Fruit fly (Drosophila melanogaster): ENCODE data around the gene CG43965.
A peak's percentile ranks its signal among the peaks of the same experiment; 100 is the strongest.

CG43965 gene

DNA sequence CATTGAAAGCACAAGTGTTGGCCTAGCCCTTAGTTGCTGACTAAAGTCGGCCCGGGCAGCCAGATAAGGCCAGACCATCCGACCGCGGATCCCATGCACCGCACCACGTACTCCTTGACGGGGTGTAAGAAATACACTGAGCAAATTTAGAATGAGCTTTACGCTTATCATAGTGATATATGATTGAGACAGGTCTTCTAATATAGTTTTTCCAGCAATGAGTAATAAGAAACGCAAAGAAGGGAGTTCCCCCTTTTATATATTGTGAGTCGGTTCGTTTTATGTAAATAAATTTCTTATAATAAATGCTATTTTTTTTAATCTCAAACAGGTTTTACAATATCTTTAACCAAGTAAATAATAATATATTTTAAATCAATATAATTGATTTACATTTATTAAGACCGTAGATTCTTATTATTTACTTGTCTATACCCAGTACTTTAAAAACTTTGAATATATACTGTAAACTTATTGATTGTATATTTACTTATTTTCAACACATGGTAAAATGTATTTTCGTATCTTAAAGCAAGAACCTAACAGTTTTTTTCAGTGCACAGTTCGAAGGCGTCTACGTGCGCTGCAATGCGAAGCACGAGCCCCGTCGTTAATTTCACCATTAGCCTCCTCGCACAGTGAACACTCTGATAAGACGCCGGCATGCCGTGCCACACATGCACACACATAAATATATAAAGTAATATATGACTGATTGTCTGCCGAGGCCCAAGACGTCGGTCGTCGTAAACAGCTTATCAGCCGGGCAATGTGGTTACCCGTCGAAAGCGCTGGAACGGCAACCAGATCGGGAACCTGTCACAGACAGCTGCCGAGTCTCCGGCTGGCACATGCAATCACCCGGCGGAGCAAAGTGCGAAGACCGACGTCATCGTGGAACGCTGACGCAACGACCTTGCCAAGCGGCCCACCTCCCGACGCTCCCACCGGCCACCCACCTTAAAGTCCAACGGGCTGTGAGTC, 33.4 kb downstream of the CG43965 start (continued):
- TF ChIP-seq CG15479 (GFP tag; optimal IDR thresholded peaks at IDR 0.05) (no peak), CG18262 (tag; optimal IDR thresholded peaks at IDR 0.05) (peak; percentile 84), Poxn (GFP tag; IDR thresholded peaks at IDR 0.05) (no peak), CG4404 (GFP tag; IDR thresholded peaks at IDR 0.05) (no peak), dmrt99B (tag; optimal IDR thresholded peaks at IDR 0.05) (peak; percentile 67), Ptx1 (GFP tag; IDR thresholded peaks at IDR 0.05) (peak; percentile 46; the same call in 1 of the 2 replicates), HLH3B (GFP tag; IDR thresholded peaks at IDR 0.05) (peak; percentile 8; the same call in 1 of the 2 replicates), slou (GFP tag; optimal IDR thresholded peaks at IDR 0.05) (peak; percentile 7), so (GFP tag; IDR thresholded peaks at IDR 0.05) (0 out of 3 replicates have a peak, but pooled peaks have one; percentile 39), Chrac-16 (GFP tag; optimal IDR thresholded peaks at IDR 0.05) (peak; percentile 29), sc (optimal IDR thresholded peaks at IDR 0.05) (no peak), sc (GFP tag; optimal IDR thresholded peaks at IDR 0.05) (peak; percentile 19)

DNA sequence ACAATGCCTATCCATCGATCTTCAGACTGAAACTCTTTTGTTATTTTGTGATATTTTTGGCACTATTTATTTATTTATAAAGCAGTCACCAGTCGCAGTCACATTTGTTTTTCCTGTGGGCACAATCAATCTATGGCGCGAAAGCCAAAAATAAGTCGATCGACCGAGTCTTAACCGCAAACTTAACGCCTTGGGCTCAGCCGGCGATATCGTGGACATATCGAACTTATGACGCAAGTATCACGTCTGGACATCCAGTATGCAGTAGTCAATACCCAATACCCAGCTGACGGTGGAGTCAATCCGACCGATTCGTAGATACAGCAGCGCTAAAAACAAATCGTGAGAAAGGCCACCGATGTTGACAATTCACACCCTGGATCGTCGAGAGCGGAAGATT, 34.9 kb downstream of the CG43965 start:
- 0 out of 2 replicates have a peak, but pooled peaks have one; percentile 15 for TF ChIP-seq sob (GFP tag; IDR thresholded peaks at IDR 0.05)
- 0 out of 2 replicates have a peak, but pooled peaks have one; percentile 16 for TF ChIP-seq NFAT (GFP tag; IDR thresholded peaks at IDR 0.05)
- peak; percentile 4; the same call in 1 of the 2 replicates for TF ChIP-seq gsb (GFP tag; IDR thresholded peaks at IDR 0.05)
- TF ChIP-seq CG13296 (GFP tag; optimal IDR thresholded peaks at IDR 0.05), result peak; percentile 32
- no peak for TF ChIP-seq ken (GFP tag; IDR thresholded peaks at IDR 0.05)
- peak; percentile 9 for TF ChIP-seq CG12769 (tag; optimal IDR thresholded peaks at IDR 0.05)
- peak in 1 of 2 experiments; percentile 55 for TF ChIP-seq Pdp1 (GFP tag; optimal IDR thresholded peaks at IDR 0.05)
- no peak for TF ChIP-seq Rx (GFP tag; IDR thresholded peaks at IDR 0.05)
- TF ChIP-seq nerfin-2 (GFP tag; IDR thresholded peaks at IDR 0.05; ENCODE audit: partially characterized antibody), result no peak
- no peak for TF ChIP-seq Ravus (GFP tag; IDR thresholded peaks at IDR 0.05)
- 0 out of 3 replicates have a peak, but pooled peaks have one; percentile 22 for TF ChIP-seq Dbx (GFP tag; IDR thresholded peaks at IDR 0.05)
- TF ChIP-seq bcd (GFP tag; optimal IDR thresholded peaks at IDR 0.05), result no peak
- no peak for TF ChIP-seq Sry-β (GFP tag; optimal IDR thresholded peaks at IDR 0.05)
- no peak for TF ChIP-seq CG13894 (tag; optimal IDR thresholded peaks at IDR 0.05)
- TF ChIP-seq Med (GFP tag), result peak; percentile 79
- TF ChIP-seq CG8290 (GFP tag; optimal IDR thresholded peaks at IDR 0.05), result no peak
- TF ChIP-seq CG8290 (tag; optimal IDR thresholded peaks at IDR 0.05), result peak in 1 of 2 experiments; percentile 23

DNA sequence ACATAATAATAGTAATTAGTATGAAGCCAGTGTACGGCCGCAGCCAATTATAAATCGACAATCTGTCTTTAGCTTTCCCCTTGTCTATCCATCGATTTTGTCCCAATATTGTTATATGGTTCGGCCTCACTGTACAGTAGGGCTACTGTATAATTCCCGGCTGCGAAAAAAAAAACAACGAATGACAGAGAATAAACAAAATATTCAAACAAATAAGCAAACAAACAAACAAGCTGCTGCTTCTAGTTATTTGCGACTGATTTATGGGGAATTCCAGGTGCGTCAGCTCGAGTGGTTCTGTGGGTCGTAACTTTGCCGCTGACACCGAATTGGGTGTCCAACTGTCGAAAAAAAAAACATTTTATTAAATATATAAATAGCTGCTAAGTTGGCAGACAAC, 35.9 kb downstream of the CG43965 start:
- TF ChIP-seq Jarid2 (GFP tag; optimal IDR thresholded peaks at IDR 0.05), result peak; percentile 29
- no peak for TF ChIP-seq Hmx (GFP tag; optimal IDR thresholded peaks at IDR 0.05)
- TF ChIP-seq Pdp1 (GFP tag; optimal IDR thresholded peaks at IDR 0.05), result peak in 1 of 2 experiments; percentile 42
- TF ChIP-seq Adf1 (GFP tag; IDR thresholded peaks at IDR 0.05), result peak; percentile 12; the same call in 1 of the 2 replicates
- TF ChIP-seq Hmr (GFP tag; optimal IDR thresholded peaks at IDR 0.05), result peak; percentile 73
- peak; percentile 21 for TF ChIP-seq CG15269 (tag; optimal IDR thresholded peaks at IDR 0.05)
- TF ChIP-seq ro (GFP tag; IDR thresholded peaks at IDR 0.05), result no peak
- peak; percentile 46 for TF ChIP-seq CG6683 (GFP tag; optimal IDR thresholded peaks at IDR 0.05)
- 0 out of 3 replicates have a peak, but pooled peaks have one; percentile 25 for TF ChIP-seq CG17361 (GFP tag; IDR thresholded peaks at IDR 0.05)
- peak; percentile 56 for TF ChIP-seq CG9727 (GFP tag; optimal IDR thresholded peaks at IDR 0.05)
- peak; percentile 31 for TF ChIP-seq sug (tag; optimal IDR thresholded peaks at IDR 0.05)
- TF ChIP-seq zfh1 (GFP tag; IDR thresholded peaks at IDR 0.05), result peak; percentile 42; the same call in 1 of the 3 replicates
- TF ChIP-seq schlank (tag; optimal IDR thresholded peaks at IDR 0.05), result peak; percentile 55
- peak; percentile 1 for TF ChIP-seq CG4424 (GFP tag; optimal IDR thresholded peaks at IDR 0.05)
- TF ChIP-seq lab (GFP tag; optimal IDR thresholded peaks at IDR 0.05), result peak; percentile 86
- peak; percentile 5 for TF ChIP-seq run (tag; optimal IDR thresholded peaks at IDR 0.05)
- TF ChIP-seq so (GFP tag; IDR thresholded peaks at IDR 0.05), result 0 out of 3 replicates have a peak, but pooled peaks have one; percentile 32
- no peak for TF ChIP-seq CG4707 (GFP tag; optimal IDR thresholded peaks at IDR 0.05)
- TF ChIP-seq sc (optimal IDR thresholded peaks at IDR 0.05), result no peak
- TF ChIP-seq sc (GFP tag; optimal IDR thresholded peaks at IDR 0.05), result no peak
- peak; percentile 10 for TF ChIP-seq pnt (GFP tag; optimal IDR thresholded peaks at IDR 0.05)
